Fruit fly (Drosophila melanogaster) whole organism, embryonic: Measurements from ENCODE around the gene Oatp74D.

Source experiments
- Antp ChIP-seq: fragments of 200-800 bp; sonication (Bioruptor generic); optimal IDR thresholded peaks from 3 replicates; lab custom pipeline; 2016; ENCODE audit warnings: missing biosample characterization, missing genetic modification characterization
- B-H1 ChIP-seq: fragments of 200-800 bp; sonication (Bioruptor generic); IDR thresholded peaks from 3 replicates; pipeline ENCODE4 v1.3.6; 2022; ENCODE audit warnings: missing biosample characterization, missing genetic modification characterization
- Bteb2 ChIP-seq: fragments of 200-800 bp; sonication (Bioruptor generic); optimal IDR thresholded peaks from 2 replicates; lab custom pipeline; 2016; ENCODE audit warnings: missing biosample characterization, missing genetic modification characterization
- CG10274 ChIP-seq: fragments of 200-800 bp; sonication (Bioruptor generic); optimal IDR thresholded peaks from 3 replicates; lab custom pipeline; 2017; ENCODE audit warnings: missing biosample characterization, mild to moderate bottlenecking, missing genetic modification characterization
- CG11504 ChIP-seq: fragments of 200-800 bp; sonication (Bioruptor generic); optimal IDR thresholded peaks from 3 replicates; lab custom pipeline; 2019; ENCODE audit warnings: missing biosample characterization, mild to moderate bottlenecking, missing genetic modification characterization, moderate library complexity
- CG12071 ChIP-seq: fragments of 200-800 bp; sonication (Bioruptor generic); optimal IDR thresholded peaks from 3 replicates; lab custom pipeline; 2018; ENCODE audit warnings: missing biosample characterization, mild to moderate bottlenecking, missing genetic modification characterization
- CG12769 ChIP-seq: fragments of 200-800 bp; sonication (Bioruptor generic); optimal IDR thresholded peaks from 2 replicates; lab custom pipeline; 2019; ENCODE audit warnings: missing biosample characterization, mild to moderate bottlenecking, missing genetic modification characterization, moderate library complexity
- CG13123 ChIP-seq: fragments of 200-800 bp; sonication (Bioruptor generic); optimal IDR thresholded peaks from 2 replicates; lab custom pipeline; 2016; ENCODE audit warnings: missing biosample characterization, missing genetic modification characterization
- CG13287 ChIP-seq: fragments of 200-800 bp; sonication (Bioruptor generic); IDR thresholded peaks from 2 replicates; pipeline ENCODE4 v1.3.6; 2022; ENCODE audit warnings: missing biosample characterization, missing genetic modification characterization; ENCODE audit not compliant: partially characterized antibody
- CG15514 ChIP-seq: fragments of 200-800 bp; sonication (Bioruptor generic); optimal IDR thresholded peaks from 3 replicates; lab custom pipeline; 2017; ENCODE audit warnings: missing biosample characterization, missing genetic modification characterization, mild to moderate bottlenecking, moderate library complexity, missing genetic modification reagents
- CG15601 ChIP-seq: fragments of 200-800 bp; sonication (Bioruptor generic); optimal IDR thresholded peaks from 3 replicates; lab custom pipeline; 2019; ENCODE audit warnings: missing biosample characterization, mild to moderate bottlenecking, missing genetic modification characterization, moderate library complexity
- CG17568 ChIP-seq: fragments of 200-800 bp; sonication (Bioruptor generic); optimal IDR thresholded peaks from 2 replicates; lab custom pipeline; 2018; ENCODE audit warnings: missing biosample characterization, mild to moderate bottlenecking, missing genetic modification characterization, moderate library complexity
- CG17802 ChIP-seq: fragments of 200-800 bp; sonication (Bioruptor generic); optimal IDR thresholded peaks from 2 replicates; lab custom pipeline; 2018; ENCODE audit warnings: missing biosample characterization, mild to moderate bottlenecking, missing genetic modification characterization, moderate library complexity
- CG18599 ChIP-seq: fragments of 200-800 bp; sonication (Bioruptor generic); optimal IDR thresholded peaks from 3 replicates; lab custom pipeline; 2017; ENCODE audit warnings: missing biosample characterization, missing genetic modification characterization, mild to moderate bottlenecking, moderate library complexity, missing genetic modification reagents
- CG2120 ChIP-seq: fragments of 200-800 bp; sonication (Bioruptor generic); optimal IDR thresholded peaks from 3 replicates; lab custom pipeline; 2016; ENCODE audit warnings: missing biosample characterization, missing genetic modification characterization
- CG3281 ChIP-seq: fragments of 200-800 bp; sonication (Bioruptor generic); optimal IDR thresholded peaks from 3 replicates; lab custom pipeline; 2017; ENCODE audit warnings: missing biosample characterization, mild to moderate bottlenecking, missing genetic modification characterization
- CG4730 ChIP-seq: fragments of 200-800 bp; sonication (Bioruptor generic); IDR thresholded peaks from 2 replicates; pipeline ENCODE4 v1.3.6; 2022; ENCODE audit warnings: missing biosample characterization, missing genetic modification characterization
- CG6791 ChIP-seq: fragments of 200-800 bp; sonication (Bioruptor generic); IDR thresholded peaks from 3 replicates; pipeline ENCODE4 v1.3.6; 2022; ENCODE audit warnings: missing biosample characterization, missing genetic modification characterization; ENCODE audit not compliant: partially characterized antibody
- CG8290 ChIP-seq, 3 experiments: fragments of 200-800 bp; sonication (Bioruptor generic); optimal IDR thresholded peaks; 2 replicates each; lab custom pipeline; 2016 to 2019; ENCODE audit warnings: missing biosample characterization in 3 of 3, missing genetic modification characterization in 3 of 3, mild to moderate bottlenecking in 2 of 3, moderate library complexity in 1 of 3
- CG8478 ChIP-seq: fragments of >200 bp; optimal IDR thresholded peaks from 2 replicates; lab custom pipeline; 2018
- CG9437 ChIP-seq: fragments of 200-800 bp; sonication (Bioruptor generic); optimal IDR thresholded peaks from 2 replicates; lab custom pipeline; 2018; ENCODE audit warnings: missing biosample characterization, mild to moderate bottlenecking, missing genetic modification characterization
- CkIIα-i1 ChIP-seq: fragments of 200-800 bp; sonication (Bioruptor generic); IDR thresholded peaks from 2 replicates; pipeline ENCODE4 v1.3.6; 2022; ENCODE audit warnings: missing biosample characterization, missing genetic modification characterization
- Dek ChIP-seq: fragments of 200-800 bp; sonication (Bioruptor generic); optimal IDR thresholded peaks from 3 replicates; lab custom pipeline; 2019; ENCODE audit warnings: missing biosample characterization, mild to moderate bottlenecking, missing genetic modification characterization, moderate library complexity
- Dip3 ChIP-seq: fragments of 200-800 bp; sonication (Bioruptor generic); optimal IDR thresholded peaks from 3 replicates; lab custom pipeline; 2016; ENCODE audit warnings: missing biosample characterization, missing genetic modification characterization
- Elba2 ChIP-seq: fragments of 200-800 bp; sonication (Bioruptor generic); optimal IDR thresholded peaks from 3 replicates; lab custom pipeline; 2016; ENCODE audit warnings: missing biosample characterization, missing genetic modification characterization
- HHEX ChIP-seq: fragments of 200-800 bp; sonication (Bioruptor generic); optimal IDR thresholded peaks from 3 replicates; lab custom pipeline; 2017; ENCODE audit warnings: missing biosample characterization, mild to moderate bottlenecking, missing genetic modification characterization, missing genetic modification reagents
- HmgZ ChIP-seq: fragments of 200-800 bp; sonication (Bioruptor generic); optimal IDR thresholded peaks from 2 replicates; lab custom pipeline; 2018; ENCODE audit warnings: missing biosample characterization, mild to moderate bottlenecking, missing genetic modification characterization
- Hr3 ChIP-seq: fragments of 200-800 bp; sonication (Bioruptor generic); optimal IDR thresholded peaks from 3 replicates; lab custom pipeline; 2016; ENCODE audit warnings: missing biosample characterization, missing genetic modification characterization
- Hsf ChIP-seq: fragments of 200-800 bp; sonication (Bioruptor generic); optimal IDR thresholded peaks from 3 replicates; lab custom pipeline; 2016; ENCODE audit warnings: missing biosample characterization, missing genetic modification characterization
- Mad ChIP-seq: fragments of 200-800 bp; sonication (Bioruptor generic); optimal IDR thresholded peaks from 2 replicates; lab custom pipeline; 2016; ENCODE audit warnings: missing biosample characterization, missing genetic modification characterization
- NC2α ChIP-seq: fragments of 200-800 bp; sonication (Bioruptor generic); optimal IDR thresholded peaks from 2 replicates; lab custom pipeline; 2016; ENCODE audit warnings: missing biosample characterization, missing genetic modification characterization
- YL-1 ChIP-seq: fragments of 200-800 bp; sonication (Bioruptor generic); optimal IDR thresholded peaks from 3 replicates; lab custom pipeline; 2017; ENCODE audit warnings: missing biosample characterization, mild to moderate bottlenecking, missing genetic modification characterization
- ato ChIP-seq: fragments of 200-800 bp; sonication (Bioruptor generic); IDR thresholded peaks from 2 replicates; pipeline ENCODE4 v1.3.6; 2022; ENCODE audit warnings: missing biosample characterization, missing genetic modification characterization; ENCODE audit not compliant: partially characterized antibody
- az2 ChIP-seq: fragments of 200-800 bp; sonication (Bioruptor generic); optimal IDR thresholded peaks from 3 replicates; lab custom pipeline; 2016; ENCODE audit warnings: missing biosample characterization, missing genetic modification characterization
- en ChIP-seq: fragments of 200-800 bp; sonication (Bioruptor generic); optimal IDR thresholded peaks from 2 replicates; lab custom pipeline; 2016; ENCODE audit warnings: missing biosample characterization, missing genetic modification characterization
- gcm ChIP-seq: fragments of 200-800 bp; sonication (Bioruptor generic); optimal IDR thresholded peaks from 2 replicates; lab custom pipeline; 2019; ENCODE audit warnings: missing biosample characterization, mild to moderate bottlenecking, missing genetic modification characterization, moderate library complexity
- hbn ChIP-seq: fragments of 200-800 bp; sonication (Bioruptor generic); IDR thresholded peaks from 2 replicates; pipeline ENCODE4 v1.3.6; 2022; ENCODE audit warnings: missing biosample characterization, missing genetic modification characterization; ENCODE audit not compliant: partially characterized antibody
- her ChIP-seq: fragments of 200-800 bp; sonication (Bioruptor generic); optimal IDR thresholded peaks from 2 replicates; lab custom pipeline; 2016; ENCODE audit warnings: missing biosample characterization, missing genetic modification characterization
- kah ChIP-seq: fragments of 200-800 bp; sonication (Bioruptor generic); optimal IDR thresholded peaks from 2 replicates; lab custom pipeline; 2018; ENCODE audit warnings: missing biosample characterization, mild to moderate bottlenecking, missing genetic modification characterization
- nmo ChIP-seq: fragments of 200-800 bp; sonication (Bioruptor generic); optimal IDR thresholded peaks from 2 replicates; lab custom pipeline; 2018; ENCODE audit warnings: missing biosample characterization, mild to moderate bottlenecking, missing genetic modification characterization, moderate library complexity
- psq ChIP-seq: fragments of 200-800 bp; sonication (Bioruptor generic); optimal IDR thresholded peaks from 2 replicates; lab custom pipeline; 2017; ENCODE audit warnings: missing biosample characterization, missing genetic modification characterization
- run ChIP-seq: fragments of 200-800 bp; sonication (Bioruptor generic); optimal IDR thresholded peaks from 3 replicates; lab custom pipeline; 2018; ENCODE audit warnings: missing biosample characterization, mild to moderate bottlenecking, missing genetic modification characterization
- salm ChIP-seq: fragments of 200-800 bp; sonication (Bioruptor generic); optimal IDR thresholded peaks from 2 replicates; lab custom pipeline; 2018; ENCODE audit warnings: missing biosample characterization, mild to moderate bottlenecking, missing genetic modification characterization
- sens ChIP-seq: fragments of 200-800 bp; sonication (Bioruptor generic); peaks from one replicate; lab custom pipeline; 2016; ENCODE audit warnings: missing biosample characterization, missing genetic modification characterization
- stc ChIP-seq: fragments of 200-800 bp; sonication (Bioruptor generic); IDR thresholded peaks from 2 replicates; pipeline ENCODE4 v1.3.6; 2022; ENCODE audit warnings: missing biosample characterization, missing genetic modification characterization
- tgo ChIP-seq: fragments of 200-800 bp; sonication (Bioruptor generic); IDR thresholded peaks from 3 replicates; pipeline ENCODE4 v1.3.6; 2022; ENCODE audit warnings: missing biosample characterization, missing genetic modification characterization
- tll ChIP-seq, 2 experiments: fragments of 200-800 bp in 1 of 2; fragments of >200 bp in 1 of 2; sonication (Bioruptor generic) in 1 of 2; optimal IDR thresholded peaks; 2 replicates each; lab custom pipeline; 2017 to 2019; ENCODE audit warnings: missing biosample characterization in 2 of 2, missing genetic modification characterization in 2 of 2, mild to moderate bottlenecking in 1 of 2, moderate library complexity in 1 of 2
- trem ChIP-seq: fragments of 200-800 bp; optimal IDR thresholded peaks from 3 replicates; lab custom pipeline; 2019; ENCODE audit warnings: missing biosample characterization, mild to moderate bottlenecking, missing genetic modification characterization, moderate library complexity
- wor ChIP-seq: fragments of 200-800 bp; sonication (Bioruptor generic); IDR thresholded peaks from 2 replicates; pipeline ENCODE4 v1.3.6; 2022; ENCODE audit warnings: missing biosample characterization, missing genetic modification characterization
- zen ChIP-seq: fragments of 200-800 bp; sonication (Bioruptor generic); optimal IDR thresholded peaks from 3 replicates; lab custom pipeline; 2018; ENCODE audit warnings: missing biosample characterization, mild to moderate bottlenecking, missing genetic modification characterization, moderate library complexity
- zen2 ChIP-seq: fragments of 200-800 bp; sonication (Bioruptor generic); IDR thresholded peaks from 3 replicates; pipeline ENCODE4 v1.3.6; 2022; ENCODE audit warnings: missing biosample characterization, missing genetic modification characterization; ENCODE audit not compliant: partially characterized antibody

Oatp74D gene

DNA sequence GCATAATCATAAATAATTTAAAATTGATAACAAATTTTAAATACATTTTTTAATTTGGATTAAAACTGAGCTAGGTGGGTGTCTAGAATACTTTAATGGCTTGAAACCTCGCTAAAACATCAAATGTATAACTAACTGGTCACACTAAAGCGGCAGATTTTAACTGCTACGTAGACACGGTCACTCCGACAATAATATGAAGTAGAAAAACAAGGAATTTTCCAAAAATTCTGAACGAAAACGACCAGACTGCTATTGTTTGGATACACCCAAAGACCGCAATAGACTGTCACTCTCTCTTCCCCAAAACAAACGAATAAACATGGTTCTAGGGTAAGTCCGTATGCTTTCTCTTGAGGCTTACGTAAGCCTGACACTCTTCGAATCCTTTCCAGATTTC is 21.1 kb upstream of the Oatp74D start, which contains the start of gene QIL1 (continued):
- TF ChIP-seq CG11504 (tag; lab: Kevin White, UChicago): peak; percentile 35
- no peak for TF ChIP-seq CkIIα-i1 (GFP tag; lab: Robert Waterston, UW)
- no peak for TF ChIP-seq psq (GFP tag; lab: Kevin White, UChicago)
- TF ChIP-seq sens (GFP tag; lab: Kevin White, UChicago): peak; percentile 67
- TF ChIP-seq run (tag; lab: Kevin White, UChicago): no peak
- TF ChIP-seq CG15514 (GFP tag; lab: Kevin White, UChicago): peak; percentile 65
- no peak for TF ChIP-seq tgo (GFP tag; lab: Robert Waterston, UW)
- no peak for TF ChIP-seq CG10274 (GFP tag; lab: Kevin White, UChicago)
- no peak for TF ChIP-seq CG8478
- no peak for TF ChIP-seq kah (GFP tag; lab: Kevin White, UChicago)
- no peak for TF ChIP-seq CG6791 (GFP tag; lab: Robert Waterston, UW)
- TF ChIP-seq zen2: no peak
- no peak for TF ChIP-seq CG3281
- TF ChIP-seq zen (tag; lab: Kevin White, UChicago): peak; percentile 16
- no peak for TF ChIP-seq Bteb2 (GFP tag; lab: Kevin White, UChicago)
- TF ChIP-seq Dip3 (GFP tag; lab: Kevin White, UChicago): no peak
- no peak for TF ChIP-seq CG17802 (tag; lab: Kevin White, UChicago)
- TF ChIP-seq CG4730 (GFP tag; lab: Robert Waterston, UW): no peak
- no peak for TF ChIP-seq HHEX (GFP tag; lab: Kevin White, UChicago)
- TF ChIP-seq Mad (GFP tag; lab: Kevin White, UChicago): no peak
- no peak for TF ChIP-seq az2 (GFP tag; lab: Kevin White, UChicago)
- no peak for TF ChIP-seq en (GFP tag; lab: Kevin White, UChicago)
- TF ChIP-seq CG12071 (GFP tag; lab: Kevin White, UChicago): no peak
- TF ChIP-seq CG18599 (GFP tag; lab: Kevin White, UChicago): no peak
- no peak for TF ChIP-seq CG13123 (GFP tag; lab: Kevin White, UChicago)
- TF ChIP-seq ato (GFP tag; lab: Robert Waterston, UW): no peak
- TF ChIP-seq HmgZ: peak; percentile 66
- TF ChIP-seq Hr3 (GFP tag; lab: Kevin White, UChicago): no peak
- TF ChIP-seq her (GFP tag; lab: Kevin White, UChicago): no peak
- no peak for TF ChIP-seq Antp (GFP tag; lab: Kevin White, UChicago)
- TF ChIP-seq CG17568 (GFP tag; lab: Kevin White, UChicago): no peak
- TF ChIP-seq stc (GFP tag; lab: Robert Waterston, UW): no peak
- TF ChIP-seq Dek: peak; percentile 46
- TF ChIP-seq CG12769 (tag; lab: Kevin White, UChicago): peak; percentile 9
- TF ChIP-seq Elba2 (GFP tag; lab: Kevin White, UChicago): no peak
- no peak for TF ChIP-seq tll (GFP tag; optimal IDR thresholded peaks at IDR 0.05; lab: Kevin White, UChicago)
- no peak for TF ChIP-seq gcm (GFP tag; lab: Kevin White, UChicago)
- TF ChIP-seq CG13287 (GFP tag; lab: Robert Waterston, UW): peak; percentile 37; the same call in 1 of the 2 replicates
- no peak for TF ChIP-seq CG9437 (GFP tag; lab: Kevin White, UChicago)
- TF ChIP-seq CG2120 (GFP tag; lab: Kevin White, UChicago): no peak
- peak; percentile 54 for TF ChIP-seq nmo (GFP tag; lab: Kevin White, UChicago)
- no peak for TF ChIP-seq B-H1 (GFP tag; lab: Robert Waterston, UW)
- no peak for TF ChIP-seq NC2α
- no peak for TF ChIP-seq salm (tag; lab: Kevin White, UChicago)
- TF ChIP-seq wor (GFP tag; lab: Robert Waterston, UW): no peak
- peak; percentile 44 for TF ChIP-seq CG8290 (GFP tag; optimal IDR thresholded peaks at IDR 0.05; lab: Kevin White, UChicago)
- TF ChIP-seq CG8290 (tag; optimal IDR thresholded peaks at IDR 0.05; lab: Kevin White, UChicago): peak in 1 of 2 experiments; percentile 33
- peak; percentile 77 for TF ChIP-seq trem (tag; lab: Kevin White, UChicago)
- peak; percentile 35 for TF ChIP-seq CG15601 (tag; lab: Kevin White, UChicago)
- TF ChIP-seq YL-1 (GFP tag; lab: Kevin White, UChicago): peak; percentile 71
- TF ChIP-seq hbn: no peak
- TF ChIP-seq Hsf (GFP tag; lab: Kevin White, UChicago): no peak
